Fruit fly (Drosophila melanogaster): ENCODE measurements around the gene CG12106.

CG12106 gene

DNA sequence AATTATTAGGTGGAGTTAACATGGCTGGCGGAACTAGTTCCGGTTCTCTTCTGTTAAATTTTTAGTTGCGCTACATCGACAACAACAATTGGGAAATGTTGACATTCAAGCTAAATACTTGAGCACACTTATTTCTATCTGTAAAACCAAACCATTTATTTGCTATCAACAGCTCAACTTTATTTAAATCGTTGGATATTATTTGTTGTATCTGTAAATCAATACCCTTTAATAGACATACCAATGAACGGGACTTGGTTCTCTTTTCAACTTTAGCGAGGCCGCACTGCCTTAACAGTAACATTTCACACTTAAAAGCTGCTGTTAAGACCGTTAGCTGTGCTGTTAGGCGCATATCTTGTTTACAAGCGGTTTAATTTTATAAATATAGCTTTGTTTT is at the start of gene CG12106:
TSS of gene CG12106 (plus strand) at position 295 of the 400 bp plus-strand sequence.
- TF ChIP-seq ttk (optimal IDR thresholded peaks at IDR 0.05) (no peak), insv (optimal IDR thresholded peaks at IDR 0.05) (no peak), h (optimal IDR thresholded peaks at IDR 0.05) (no peak), psq (optimal IDR thresholded peaks at IDR 0.05) (no peak), Myc (optimal IDR thresholded peaks at IDR 0.05) (no peak), Sin3A (optimal IDR thresholded peaks at IDR 0.05) (no peak)

DNA sequence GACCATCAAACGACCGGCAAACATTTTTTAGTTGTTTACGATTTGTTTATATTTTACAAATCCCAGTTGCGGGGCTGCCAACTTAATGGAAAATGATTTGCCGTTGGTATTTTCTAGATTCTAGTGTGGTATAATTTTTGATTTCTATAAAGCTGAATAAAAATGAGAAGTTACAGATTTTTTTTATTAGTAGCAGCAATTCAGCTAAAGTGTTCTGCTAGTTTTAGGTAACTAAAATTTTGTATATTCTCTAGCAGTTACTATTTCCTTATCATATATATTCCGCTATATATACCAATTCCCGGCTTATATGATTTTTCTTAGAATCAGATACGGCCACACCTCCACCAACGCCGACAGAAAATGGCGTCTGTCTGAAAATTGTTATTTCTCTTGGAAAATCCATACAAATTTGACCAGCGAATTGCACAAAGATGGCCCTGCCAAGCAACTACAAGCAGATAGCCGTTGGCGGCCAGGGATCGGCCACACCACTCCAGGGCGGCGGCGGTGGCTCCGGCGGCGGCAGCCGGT is 44.6 kb upstream of the CG12106 start, which contains the start of the genes fh and Bap111:
TSS of gene fh (minus strand) at position 83 of the 534 bp plus-strand sequence.
TSS of gene Bap111 (plus strand) at position 321 of the 534 bp plus-strand sequence.
- TF ChIP-seq ttk (optimal IDR thresholded peaks at IDR 0.05) (no peak), psq (optimal IDR thresholded peaks at IDR 0.05) (no peak), Sin3A (optimal IDR thresholded peaks at IDR 0.05) (no peak), h (optimal IDR thresholded peaks at IDR 0.05) (no peak), insv (optimal IDR thresholded peaks at IDR 0.05) (no peak), Myc (optimal IDR thresholded peaks at IDR 0.05) (no peak)

DNA sequence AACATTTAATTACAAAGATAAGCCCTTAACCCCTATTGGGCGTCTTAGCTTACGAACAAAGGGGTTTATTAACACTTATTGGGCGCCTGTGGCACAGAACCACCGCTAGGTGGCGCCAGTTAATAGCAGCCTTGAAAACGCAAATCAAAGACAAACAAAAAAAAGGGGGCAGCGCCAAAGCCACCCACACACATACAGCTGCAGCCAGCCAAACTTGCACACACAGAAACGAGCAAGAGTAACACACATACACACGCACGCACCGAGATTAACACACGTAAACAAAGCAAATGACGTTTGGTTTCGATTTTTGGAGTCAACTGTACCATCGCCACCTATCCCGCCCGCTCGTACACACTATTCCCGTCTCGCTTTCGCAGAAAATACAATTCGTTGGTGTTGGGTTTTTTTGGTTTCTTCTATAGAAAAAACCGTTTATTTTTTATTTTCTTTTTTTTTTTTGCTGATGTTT is 41.5 kb upstream of the CG12106 start:
- TF ChIP-seq Sin3A (optimal IDR thresholded peaks at IDR 0.05) = no peak
- no peak for TF ChIP-seq insv (optimal IDR thresholded peaks at IDR 0.05)
- no peak for TF ChIP-seq h (optimal IDR thresholded peaks at IDR 0.05)
- no peak for TF ChIP-seq Myc (optimal IDR thresholded peaks at IDR 0.05)
- TF ChIP-seq psq (optimal IDR thresholded peaks at IDR 0.05) = no peak
- no peak for TF ChIP-seq ttk (optimal IDR thresholded peaks at IDR 0.05)

DNA sequence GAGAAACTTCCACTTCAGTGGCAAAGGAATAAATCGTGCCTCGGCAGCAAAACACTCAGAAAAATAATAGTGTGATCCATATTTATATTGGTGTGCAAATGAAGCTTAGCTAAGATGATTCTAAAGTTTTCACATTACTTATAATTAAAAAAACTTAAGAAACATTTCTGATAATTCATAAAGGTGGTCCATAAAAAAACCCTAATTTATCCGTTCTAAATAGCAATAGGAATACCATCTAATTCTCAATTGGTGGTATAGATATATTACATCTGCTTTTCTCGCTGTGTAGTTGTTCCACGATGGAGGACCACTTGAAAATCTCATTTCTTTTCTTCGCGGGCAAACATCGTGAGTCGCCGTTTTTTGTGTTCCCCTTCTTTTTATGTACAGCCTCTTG is 38.6 kb upstream of the CG12106 start:
- TF ChIP-seq Myc (optimal IDR thresholded peaks at IDR 0.05) = no peak
- no peak for TF ChIP-seq Sin3A (optimal IDR thresholded peaks at IDR 0.05)
- no peak for TF ChIP-seq psq (optimal IDR thresholded peaks at IDR 0.05)
- no peak for TF ChIP-seq h (optimal IDR thresholded peaks at IDR 0.05)
- no peak for TF ChIP-seq ttk (optimal IDR thresholded peaks at IDR 0.05)
- TF ChIP-seq insv (optimal IDR thresholded peaks at IDR 0.05) = no peak

DNA sequence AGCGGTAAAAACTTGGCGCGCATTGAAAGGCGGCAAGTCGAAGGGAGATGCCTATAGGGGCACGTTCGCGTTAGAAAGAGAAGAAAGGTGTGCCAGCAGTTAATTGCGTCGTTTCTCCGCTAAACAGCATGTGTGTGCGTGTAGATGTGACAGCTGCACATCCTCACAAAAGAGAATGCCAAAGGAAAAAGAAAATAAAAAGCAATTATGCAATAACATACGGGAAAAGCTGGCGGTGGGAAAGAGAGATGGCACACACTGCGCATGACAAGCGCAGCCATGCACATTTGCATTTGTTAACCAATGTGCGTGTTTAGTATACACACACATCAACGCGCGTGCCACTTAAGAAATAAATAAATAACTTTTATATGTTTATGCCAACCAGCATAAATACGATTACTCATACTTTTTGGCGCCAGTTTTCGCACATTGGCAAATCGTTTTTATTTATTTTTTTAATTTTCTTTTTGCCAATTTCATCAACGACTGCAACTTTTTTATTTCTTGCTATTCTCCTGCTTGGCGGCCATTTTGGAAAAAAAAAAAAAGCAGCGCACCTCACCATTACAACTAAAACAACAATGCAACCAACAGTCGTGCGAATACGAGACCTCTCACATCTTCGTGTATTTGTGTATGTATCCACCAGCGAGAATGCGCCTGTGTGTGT is 37.8 kb upstream of the CG12106 start:
- TF ChIP-seq ttk (optimal IDR thresholded peaks at IDR 0.05) (no peak), h (optimal IDR thresholded peaks at IDR 0.05) (no peak), Myc (optimal IDR thresholded peaks at IDR 0.05) (no peak), insv (optimal IDR thresholded peaks at IDR 0.05) (no peak), Sin3A (optimal IDR thresholded peaks at IDR 0.05) (no peak), psq (optimal IDR thresholded peaks at IDR 0.05) (no peak)

DNA sequence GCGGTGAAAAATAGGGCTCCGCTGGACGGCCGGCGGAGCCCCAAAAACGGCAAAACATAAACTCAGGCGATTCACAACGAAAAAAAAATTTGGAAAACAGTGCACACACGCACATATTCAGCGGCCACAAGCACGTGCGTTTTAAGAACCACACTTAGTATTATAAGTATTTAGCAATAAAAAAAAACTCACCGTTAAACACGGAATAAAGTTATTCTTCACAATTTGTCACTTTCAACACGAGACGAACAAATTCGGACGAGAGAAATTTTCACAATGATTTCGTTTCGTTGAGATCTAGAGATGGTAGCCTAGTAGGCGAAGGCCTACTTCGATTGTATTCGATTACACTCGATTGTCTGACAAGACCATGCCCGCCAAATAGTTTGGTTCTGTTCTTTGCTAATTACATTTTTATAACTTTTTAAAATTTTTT is 37.3 kb upstream of the CG12106 start, which contains the start of gene His3.3B:
TSS of gene His3.3B (minus strand) at position 282 of the 436 bp plus-strand sequence.
- TF ChIP-seq Myc (optimal IDR thresholded peaks at IDR 0.05) (no peak), ttk (optimal IDR thresholded peaks at IDR 0.05) (no peak), h (optimal IDR thresholded peaks at IDR 0.05) (no peak), Sin3A (optimal IDR thresholded peaks at IDR 0.05) (no peak), insv (optimal IDR thresholded peaks at IDR 0.05) (no peak), psq (optimal IDR thresholded peaks at IDR 0.05) (no peak)

DNA sequence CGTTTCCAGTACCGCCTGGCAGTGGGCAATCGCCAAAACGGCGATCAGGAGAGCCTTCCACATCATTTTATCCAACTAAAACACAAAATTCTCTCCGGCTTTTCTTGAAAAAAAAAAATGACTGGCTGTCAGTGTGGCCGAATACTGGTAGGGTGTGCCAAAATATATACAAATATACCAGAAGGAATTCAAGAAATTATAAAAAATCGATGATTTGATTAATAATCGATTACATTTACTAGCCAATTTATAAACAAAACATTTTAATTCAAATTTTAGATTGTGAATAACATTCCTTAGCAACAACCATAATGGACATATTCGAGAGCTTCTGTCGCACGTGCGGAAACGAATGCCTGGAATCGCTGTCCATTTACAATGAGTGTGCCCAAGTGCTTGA is 35.3 kb upstream of the CG12106 start, which contains the start of the genes Ost48 and Dlip1:
TSS of gene Ost48 (minus strand) at position 150 of the 400 bp plus-strand sequence.
TSS of gene Dlip1 (plus strand) at position 257 of the 400 bp plus-strand sequence.
- TF ChIP-seq Myc (optimal IDR thresholded peaks at IDR 0.05) = no peak
- no peak for TF ChIP-seq insv (optimal IDR thresholded peaks at IDR 0.05)
- peak; percentile 55 for TF ChIP-seq Sin3A (optimal IDR thresholded peaks at IDR 0.05)
- no peak for TF ChIP-seq ttk (optimal IDR thresholded peaks at IDR 0.05)

DNA sequence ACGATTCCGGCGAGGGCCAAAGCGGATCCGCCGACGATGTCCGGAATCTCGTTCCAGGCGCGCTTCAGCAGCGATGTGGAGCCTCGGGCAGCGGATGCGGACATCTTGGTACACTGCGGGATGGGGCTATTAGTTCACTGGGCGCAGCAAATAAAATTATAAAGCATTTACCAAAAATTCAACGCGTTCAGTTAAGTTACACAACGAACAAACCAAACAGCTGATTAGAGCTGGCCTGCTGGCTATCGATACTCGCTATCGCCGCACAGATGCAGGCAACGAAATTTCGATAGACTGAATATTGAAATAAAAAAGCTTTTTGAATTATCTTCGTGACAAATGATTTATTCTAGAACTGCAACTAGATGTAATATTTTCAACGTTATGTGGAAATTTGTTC is 34.0 kb upstream of the CG12106 start, which contains the start of gene NdufA3:
TSS of gene NdufA3 (minus strand) at position 317 of the 400 bp plus-strand sequence.
- TF ChIP-seq Sin3A (optimal IDR thresholded peaks at IDR 0.05) (no peak), Myc (optimal IDR thresholded peaks at IDR 0.05) (no peak), h (optimal IDR thresholded peaks at IDR 0.05) (no peak), ttk (optimal IDR thresholded peaks at IDR 0.05) (no peak), insv (optimal IDR thresholded peaks at IDR 0.05) (no peak), psq (optimal IDR thresholded peaks at IDR 0.05) (no peak)

DNA sequence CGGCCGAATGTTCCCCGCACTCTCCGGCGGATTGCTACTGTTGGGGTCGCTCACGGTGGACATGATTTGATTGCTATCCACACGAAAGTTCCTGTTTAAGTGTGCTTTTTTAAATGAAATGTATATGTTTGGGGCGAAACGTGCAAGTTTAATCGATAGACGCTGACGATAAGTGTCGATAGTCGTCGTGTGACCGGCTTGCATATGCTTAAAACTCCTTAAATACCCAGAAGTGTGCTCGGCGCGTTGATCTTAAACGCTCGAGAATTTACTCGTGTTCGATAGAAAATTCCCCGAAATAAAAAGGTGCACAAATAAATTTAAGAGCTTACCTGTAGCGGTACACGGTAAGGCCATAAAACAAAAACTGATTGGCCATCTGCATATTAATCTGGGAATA is 31.8 kb upstream of the CG12106 start, which contains the start of the genes Zpr1 and CG44532:
TSS of gene Zpr1 (minus strand) at position 179 of the 400 bp plus-strand sequence.
TSS of gene CG44532 (plus strand) at position 181 of the 400 bp plus-strand sequence.
- TF ChIP-seq Sin3A (optimal IDR thresholded peaks at IDR 0.05) = no peak
- TF ChIP-seq insv (optimal IDR thresholded peaks at IDR 0.05) = no peak
- no peak for TF ChIP-seq Myc (optimal IDR thresholded peaks at IDR 0.05)

DNA sequence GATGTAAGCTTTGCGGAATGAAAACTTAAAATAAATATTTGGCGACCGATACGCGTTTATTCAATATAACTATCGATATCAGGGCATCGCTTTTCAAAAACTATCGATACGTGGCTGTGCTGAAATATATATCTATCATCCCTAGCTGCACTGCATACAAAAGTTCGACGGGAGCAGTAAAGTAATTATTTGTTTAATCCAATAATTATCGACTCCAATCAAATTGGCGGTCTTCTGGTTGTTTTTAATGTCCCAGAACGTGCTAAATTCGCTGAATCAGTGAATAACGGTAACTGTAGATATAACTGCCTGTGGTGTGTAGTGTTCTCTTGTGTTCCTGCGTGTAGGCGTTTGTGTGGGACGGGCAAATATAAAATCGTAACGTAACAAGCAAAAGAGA is 30.6 kb upstream of the CG12106 start, which contains the start of gene mei-P26:
TSS of gene mei-P26 (plus strand) at position 146 of the 400 bp plus-strand sequence.
- TF ChIP-seq Myc (optimal IDR thresholded peaks at IDR 0.05) (no peak), Sin3A (optimal IDR thresholded peaks at IDR 0.05) (no peak), psq (optimal IDR thresholded peaks at IDR 0.05) (no peak), h (optimal IDR thresholded peaks at IDR 0.05) (no peak), ttk (optimal IDR thresholded peaks at IDR 0.05) (no peak), insv (optimal IDR thresholded peaks at IDR 0.05) (no peak)

DNA sequence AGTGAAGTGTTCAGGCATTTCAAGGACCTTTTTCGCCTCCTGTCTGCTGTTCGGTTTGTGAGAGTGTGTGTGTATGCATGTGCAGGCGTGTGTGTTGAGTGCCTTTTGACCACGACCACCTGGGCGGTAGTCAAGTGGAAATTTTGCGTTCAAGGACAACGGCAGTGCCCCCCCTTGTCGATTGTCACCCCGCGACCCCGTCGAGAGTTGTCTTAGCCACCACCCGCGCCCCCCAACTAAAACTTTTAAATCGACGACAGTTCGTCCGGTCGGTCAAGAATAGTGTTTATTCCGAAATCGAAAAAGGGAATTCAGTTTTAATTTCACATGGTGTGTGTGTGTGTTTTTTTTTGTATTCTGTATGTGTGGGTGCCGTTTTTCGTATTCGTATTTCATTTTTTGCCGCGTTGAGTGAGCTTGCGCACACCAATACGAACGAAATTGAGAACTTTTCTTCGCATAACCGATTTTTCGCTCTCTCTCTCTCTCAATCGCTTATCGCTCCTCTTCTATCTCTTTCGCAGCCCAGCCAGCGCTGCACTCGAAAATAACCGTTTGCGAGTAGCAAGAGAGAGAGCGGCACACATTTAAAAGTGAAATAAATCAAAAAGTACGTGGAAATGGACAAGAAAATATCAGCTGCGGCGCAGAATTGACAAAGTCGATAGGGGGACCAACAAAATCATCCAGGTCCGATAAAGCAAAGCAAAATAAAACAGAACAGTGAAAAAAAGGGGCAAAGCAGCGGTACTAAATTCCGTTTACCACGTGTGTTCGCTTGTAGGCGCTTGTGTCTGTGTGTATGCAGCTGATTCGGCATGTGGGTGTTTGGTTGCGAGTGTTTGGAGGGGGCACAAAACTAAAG is 29.8 kb upstream of the CG12106 start:
- no peak for TF ChIP-seq Sin3A (optimal IDR thresholded peaks at IDR 0.05)
- TF ChIP-seq psq (optimal IDR thresholded peaks at IDR 0.05) = no peak
- no peak for TF ChIP-seq h (optimal IDR thresholded peaks at IDR 0.05)
- TF ChIP-seq ttk (optimal IDR thresholded peaks at IDR 0.05) = no peak
- no peak for TF ChIP-seq Myc (optimal IDR thresholded peaks at IDR 0.05)
- TF ChIP-seq insv (optimal IDR thresholded peaks at IDR 0.05) = no peak
